Fruit fly (Drosophila melanogaster) whole organism, embryonic: ENCODE measurements around the gene CG43051.

Experiments
- Bdp1 ChIP-seq: fragments of 200-800 bp; sonication (Bioruptor generic); optimal IDR thresholded peaks from 3 replicates; lab custom pipeline; 2016; ENCODE audit warnings: missing biosample characterization, missing genetic modification characterization
- CG10431 ChIP-seq: fragments of 200-800 bp; sonication (Bioruptor generic); optimal IDR thresholded peaks from 3 replicates; lab custom pipeline; 2018; ENCODE audit warnings: missing biosample characterization, mild to moderate bottlenecking, missing genetic modification characterization
- CG10979 ChIP-seq: fragments of 200-800 bp; sonication (Bioruptor generic); optimal IDR thresholded peaks from 2 replicates; lab custom pipeline; 2018; ENCODE audit warnings: missing biosample characterization, mild to moderate bottlenecking, missing genetic modification characterization, moderate library complexity
- CG11695 ChIP-seq: fragments of 200-800 bp; sonication (Bioruptor generic); IDR thresholded peaks from 3 replicates; pipeline ENCODE4 v1.3.6; 2022; ENCODE audit warnings: missing biosample characterization, missing genetic modification characterization
- CG12104 ChIP-seq: fragments of 200-800 bp; sonication (Bioruptor generic); optimal IDR thresholded peaks from 3 replicates; lab custom pipeline; 2016; ENCODE audit warnings: missing biosample characterization, missing genetic modification characterization
- CG12299 ChIP-seq: fragments of 200-800 bp; sonication (Bioruptor generic); optimal IDR thresholded peaks from 2 replicates; lab custom pipeline; 2018; ENCODE audit warnings: missing biosample characterization, mild to moderate bottlenecking, missing genetic modification characterization
- CG1233 ChIP-seq: fragments of 200-800 bp; sonication (Bioruptor generic); optimal IDR thresholded peaks from 4 replicates; lab custom pipeline; 2018; ENCODE audit warnings: missing biosample characterization, mild to moderate bottlenecking, missing genetic modification characterization
- CG13296 ChIP-seq: fragments of 200-800 bp; sonication (Bioruptor generic); optimal IDR thresholded peaks from 3 replicates; lab custom pipeline; 2018; ENCODE audit warnings: missing biosample characterization, mild to moderate bottlenecking, missing genetic modification characterization
- CG14667 ChIP-seq: fragments of 200-800 bp; sonication (Bioruptor generic); IDR thresholded peaks from 2 replicates; pipeline ENCODE4 v1.3.6; 2022; ENCODE audit warnings: missing biosample characterization, missing genetic modification characterization
- CG15479 ChIP-seq: fragments of 200-800 bp; sonication (Bioruptor generic); optimal IDR thresholded peaks from 3 replicates; lab custom pipeline; 2019; ENCODE audit warnings: missing biosample characterization, mild to moderate bottlenecking, missing genetic modification characterization, moderate library complexity
- CG17361 ChIP-seq: fragments of 200-800 bp; sonication (Bioruptor generic); IDR thresholded peaks from 3 replicates; pipeline ENCODE4 v1.3.6; 2022; ENCODE audit warnings: missing biosample characterization, missing genetic modification characterization
- CG3163 ChIP-seq: fragments of 200-800 bp; sonication (Bioruptor generic); optimal IDR thresholded peaks from 3 replicates; lab custom pipeline; 2016; ENCODE audit warnings: missing biosample characterization, missing genetic modification characterization
- CG32532 ChIP-seq: fragments of 200-800 bp; sonication (Bioruptor generic); IDR thresholded peaks from 2 replicates; pipeline ENCODE4 v1.3.6; 2022; ENCODE audit warnings: missing biosample characterization, missing genetic modification characterization
- CG3726 ChIP-seq: fragments of 200-800 bp; sonication (Bioruptor generic); IDR thresholded peaks from 3 replicates; pipeline ENCODE4, ENCODE4 v1.3.6; 2022; ENCODE audit warnings: missing biosample characterization, missing genetic modification characterization
- CG4404 ChIP-seq: fragments of 200-800 bp; sonication (Bioruptor generic); IDR thresholded peaks from 2 replicates; pipeline ENCODE4 v1.3.6; 2022; ENCODE audit warnings: missing biosample characterization, missing genetic modification characterization
- CG5953 ChIP-seq: fragments of 200-800 bp; sonication (Bioruptor generic); IDR thresholded peaks from 2 replicates; pipeline ENCODE4 v1.3.6; 2022; ENCODE audit warnings: missing biosample characterization, missing genetic modification characterization
- CG6683 ChIP-seq: fragments of 200-800 bp; sonication (Bioruptor generic); optimal IDR thresholded peaks from 2 replicates; lab custom pipeline; 2017; ENCODE audit warnings: missing biosample characterization, mild to moderate bottlenecking, missing genetic modification characterization, missing genetic modification reagents
- CG7928 ChIP-seq: fragments of 200-800 bp; sonication (Bioruptor generic); optimal IDR thresholded peaks from 2 replicates; lab custom pipeline; 2017; ENCODE audit warnings: missing biosample characterization, mild to moderate bottlenecking, missing genetic modification characterization
- CG8089 ChIP-seq: fragments of 200-800 bp; sonication (Bioruptor generic); optimal IDR thresholded peaks from 3 replicates; lab custom pipeline; 2016; ENCODE audit warnings: missing biosample characterization, missing genetic modification characterization
- CG8765 ChIP-seq: fragments of 200-800 bp; sonication (Bioruptor generic); IDR thresholded peaks from 2 replicates; pipeline ENCODE4 v1.3.6; 2022; ENCODE audit warnings: missing biosample characterization, missing genetic modification characterization
- CG9817 ChIP-seq: fragments of 200-800 bp; sonication (Bioruptor generic); optimal IDR thresholded peaks from 2 replicates; lab custom pipeline; 2018; ENCODE audit warnings: missing biosample characterization, mild to moderate bottlenecking, missing genetic modification characterization, moderate library complexity
- Dad ChIP-seq: fragments of 200-800 bp; sonication (Bioruptor generic); optimal IDR thresholded peaks from 3 replicates; lab custom pipeline; 2016; ENCODE audit warnings: missing biosample characterization, missing genetic modification characterization
- Deaf1 ChIP-seq: fragments of 200-800 bp; optimal IDR thresholded peaks from 3 replicates; lab custom pipeline; 2019; ENCODE audit warnings: missing biosample characterization, mild to moderate bottlenecking, missing genetic modification characterization, moderate library complexity
- GATAe ChIP-seq: fragments of 200-800 bp; sonication (Bioruptor generic); conservative IDR thresholded peaks from 2 replicates; pipeline ENCODE4 v1.3.6; 2022; ENCODE audit warnings: missing biosample characterization, missing genetic modification characterization
- H15 ChIP-seq: fragments of 200-800 bp; sonication (Bioruptor generic); IDR thresholded peaks from 3 replicates; pipeline ENCODE4 v1.3.6; 2022; ENCODE audit warnings: missing biosample characterization, missing genetic modification characterization
- H2.0 ChIP-seq: fragments of 200-800 bp; sonication (Bioruptor generic); IDR thresholded peaks from 2 replicates; pipeline ENCODE4 v1.3.6; 2022; ENCODE audit warnings: missing biosample characterization, missing genetic modification characterization
- Lhr ChIP-seq: fragments of 200-800 bp; sonication (Bioruptor generic); optimal IDR thresholded peaks from 3 replicates; lab custom pipeline; 2017; ENCODE audit warnings: mild to moderate bottlenecking, missing biosample characterization, missing genetic modification reagents, missing genetic modification characterization
- Opbp ChIP-seq: fragments of 200-800 bp; sonication (Bioruptor generic); IDR thresholded peaks from 3 replicates; pipeline ENCODE4 v1.3.6; 2022; ENCODE audit warnings: missing biosample characterization, missing genetic modification characterization; ENCODE audit not compliant: partially characterized antibody
- Optix ChIP-seq: fragments of 200-800 bp; sonication (Bioruptor generic); IDR thresholded peaks from 3 replicates; pipeline ENCODE4 v1.3.6; 2022; ENCODE audit warnings: missing biosample characterization, missing genetic modification characterization
- Six4 ChIP-seq: fragments of 200-800 bp; sonication (Bioruptor generic); optimal IDR thresholded peaks from 2 replicates; lab custom pipeline; 2016; ENCODE audit warnings: missing biosample characterization, missing genetic modification characterization
- Usf ChIP-seq: fragments of 200-800 bp; sonication (Bioruptor generic); optimal IDR thresholded peaks from 2 replicates; lab custom pipeline; 2017; ENCODE audit warnings: missing genotype, missing biosample characterization, missing genetic modification characterization
- ac ChIP-seq: fragments of 200-800 bp; sonication (Bioruptor generic); optimal IDR thresholded peaks from 3 replicates; lab custom pipeline; 2017; ENCODE audit warnings: missing biosample characterization, mild to moderate bottlenecking, missing genetic modification characterization
- ase ChIP-seq: fragments of 200-800 bp; sonication (Bioruptor generic); IDR thresholded peaks from 3 replicates; pipeline ENCODE4 v1.3.6; 2022; ENCODE audit warnings: missing biosample characterization, missing genetic modification characterization
- cg ChIP-seq: fragments of 200-800 bp; sonication (Bioruptor generic); optimal IDR thresholded peaks from 3 replicates; lab custom pipeline; 2019; ENCODE audit warnings: missing biosample characterization, mild to moderate bottlenecking, missing genetic modification characterization, moderate library complexity
- crc ChIP-seq: fragments of 200-800 bp; sonication (Bioruptor generic); optimal IDR thresholded peaks from 2 replicates; lab custom pipeline; 2016; ENCODE audit warnings: missing biosample characterization, missing genetic modification characterization
- danr ChIP-seq: fragments of 200-800 bp; sonication (Bioruptor generic); IDR thresholded peaks from 2 replicates; pipeline ENCODE4 v1.3.6; 2022; ENCODE audit warnings: missing biosample characterization, missing genetic modification characterization
- dmrt99B ChIP-seq: fragments of 200-800 bp; sonication (Bioruptor generic); optimal IDR thresholded peaks from 2 replicates; lab custom pipeline; 2018; ENCODE audit warnings: missing biosample characterization, mild to moderate bottlenecking, missing genetic modification characterization, moderate library complexity
- dysf ChIP-seq: fragments of 200-800 bp; sonication (Bioruptor generic); IDR thresholded peaks from 3 replicates; pipeline ENCODE4 v1.3.6; 2022; ENCODE audit warnings: missing biosample characterization, missing genetic modification characterization
- exex ChIP-seq: fragments of 200-800 bp; sonication (Bioruptor generic); optimal IDR thresholded peaks from 4 replicates; lab custom pipeline; 2018; ENCODE audit warnings: missing biosample characterization, mild to moderate bottlenecking, missing genetic modification characterization, moderate library complexity
- ham ChIP-seq: fragments of 200-800 bp; sonication (Bioruptor generic); IDR thresholded peaks from 2 replicates; pipeline ENCODE4 v1.3.6; 2022; ENCODE audit warnings: missing biosample characterization, missing genetic modification characterization
- hkb ChIP-seq, 2 experiments: fragments of 200-800 bp in 1 of 2; fragments of >200 bp in 1 of 2; sonication (Bioruptor generic) in 1 of 2; IDR thresholded peaks in 1 of 2; optimal IDR thresholded peaks in 1 of 2; 2 replicates each; pipeline versions ENCODE4 v1.3.6 to Lab custom; 2017 to 2022; ENCODE audit warnings: missing biosample characterization in 1 of 2, missing genetic modification characterization in 1 of 2
- hth ChIP-seq: fragments of >200 bp; optimal IDR thresholded peaks from 2 replicates; lab custom pipeline; 2017; ENCODE audit warnings: inconsistent platforms
- ind ChIP-seq: fragments of 200-800 bp; sonication (Bioruptor generic); optimal IDR thresholded peaks from 3 replicates; lab custom pipeline; 2016; ENCODE audit warnings: missing biosample characterization, missing genetic modification characterization
- kay ChIP-seq: fragments of 200-800 bp; sonication (Bioruptor generic); optimal IDR thresholded peaks from 2 replicates; lab custom pipeline; 2016; ENCODE audit warnings: missing biosample characterization, missing genetic modification characterization
- kni ChIP-seq: fragments of 200-800 bp; sonication (Bioruptor generic); optimal IDR thresholded peaks from 3 replicates; lab custom pipeline; 2017; ENCODE audit warnings: mild to moderate bottlenecking, missing biosample characterization, missing genetic modification reagents, missing genetic modification characterization
- nau ChIP-seq: fragments of 200-800 bp; sonication (Bioruptor generic); optimal IDR thresholded peaks from 3 replicates; lab custom pipeline; 2017; ENCODE audit warnings: missing biosample characterization, mild to moderate bottlenecking, missing genetic modification characterization, missing genetic modification reagents
- pfk ChIP-seq: fragments of 200-800 bp; sonication (Bioruptor generic); optimal IDR thresholded peaks from 2 replicates; lab custom pipeline; 2018; ENCODE audit warnings: missing biosample characterization, mild to moderate bottlenecking, missing genetic modification characterization, moderate library complexity
- pho ChIP-seq: fragments of 200-800 bp; sonication (Bioruptor generic); optimal IDR thresholded peaks from 2 replicates; lab custom pipeline; 2016; ENCODE audit warnings: missing biosample characterization, missing genetic modification characterization
- row ChIP-seq: fragments of 200-800 bp; sonication (Bioruptor generic); IDR thresholded peaks from 3 replicates; pipeline ENCODE4 v1.3.6; 2022; ENCODE audit warnings: missing biosample characterization, missing genetic modification characterization
- sna ChIP-seq: fragments of 200-800 bp; sonication (Bioruptor generic); IDR thresholded peaks from 2 replicates; pipeline ENCODE4 v1.3.6; 2022; ENCODE audit warnings: missing biosample characterization, missing genetic modification characterization; ENCODE audit not compliant: partially characterized antibody
- tap ChIP-seq: fragments of 200-800 bp; optimal IDR thresholded peaks from 3 replicates; lab custom pipeline; 2019; ENCODE audit warnings: missing biosample characterization, mild to moderate bottlenecking, missing genetic modification characterization, moderate library complexity
- vfl ChIP-seq: fragments of 200-800 bp; sonication (Bioruptor generic); optimal IDR thresholded peaks from 2 replicates; lab custom pipeline; 2016; ENCODE audit warnings: missing biosample characterization, missing genetic modification characterization
- yki ChIP-seq: fragments of >200 bp; optimal IDR thresholded peaks from 3 replicates; lab custom pipeline; 2018

CG43051 gene

DNA sequence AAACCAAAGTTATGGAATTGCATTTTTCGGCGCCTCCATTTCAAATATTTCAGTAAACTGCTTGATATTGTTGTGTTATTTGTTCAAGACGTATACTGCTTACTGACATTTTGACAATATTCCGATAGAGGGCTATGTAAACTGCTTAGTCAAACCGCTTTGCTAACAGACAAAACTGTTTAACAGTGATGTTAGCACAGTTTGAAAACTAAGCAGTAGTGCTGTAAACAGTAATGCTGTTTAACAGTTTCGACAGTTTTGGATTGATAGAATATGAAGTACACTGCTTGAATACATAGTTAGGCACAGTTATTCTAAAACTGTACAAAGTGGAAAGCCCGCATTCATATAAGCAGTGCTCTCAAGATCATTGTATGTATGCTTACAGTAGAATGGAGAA lies 12.5 kb downstream of the CG43051 start (continued):
- TF ChIP-seq Six4 (GFP tag; lab: Kevin White, UChicago) = no peak
- TF ChIP-seq H2.0 (GFP tag; lab: Robert Waterston, UW) = no peak
- no peak for TF ChIP-seq exex (tag; lab: Kevin White, UChicago)
- TF ChIP-seq ase (GFP tag; lab: Robert Waterston, UW) = no peak
- TF ChIP-seq CG14667 (GFP tag; lab: Robert Waterston, UW) = no peak
- peak; percentile 0 for TF ChIP-seq CG3163 (GFP tag; lab: Kevin White, UChicago)
- TF ChIP-seq tap = no peak
- TF ChIP-seq danr (GFP tag; lab: Robert Waterston, UW) = no peak
- no peak for TF ChIP-seq CG9817 (tag; lab: Kevin White, UChicago)
- TF ChIP-seq Deaf1 = no peak
- no peak for TF ChIP-seq ham (GFP tag; lab: Robert Waterston, UW)
- TF ChIP-seq dysf (GFP tag; lab: Robert Waterston, UW) = no peak
- TF ChIP-seq CG10979 = no peak
- no peak for TF ChIP-seq pho
- no peak for TF ChIP-seq nau (GFP tag; lab: Kevin White, UChicago)
- TF ChIP-seq CG32532 (GFP tag; lab: Robert Waterston, UW) = no peak; the same call in 1 of the 2 replicates
- no peak for TF ChIP-seq kni (GFP tag; lab: Kevin White, UChicago)
- peak; percentile 37 for TF ChIP-seq yki (lab: Kevin White, UChicago)
- TF ChIP-seq CG15479 = no peak
- TF ChIP-seq hkb (optimal IDR thresholded peaks at IDR 0.05; lab: Kevin White, UChicago) = no peak
- TF ChIP-seq hkb (GFP tag; IDR thresholded peaks at IDR 0.05; lab: Robert Waterston, UW) = no peak
- no peak for TF ChIP-seq cg (GFP tag; lab: Kevin White, UChicago)
- no peak for TF ChIP-seq Dad (GFP tag; lab: Kevin White, UChicago)
- TF ChIP-seq pfk (GFP tag; lab: Kevin White, UChicago) = no peak
- no peak for TF ChIP-seq hth (lab: Kevin White, UChicago)
- no peak for TF ChIP-seq CG3726 (GFP tag; lab: Robert Waterston, UW)
- TF ChIP-seq CG5953 (GFP tag; lab: Robert Waterston, UW) = no peak
- no peak for TF ChIP-seq crc (GFP tag; lab: Kevin White, UChicago)
- TF ChIP-seq CG7928 (GFP tag; lab: Kevin White, UChicago) = no peak
- no peak for TF ChIP-seq Bdp1 (GFP tag; lab: Kevin White, UChicago)
- no peak for TF ChIP-seq CG10431 (GFP tag; lab: Kevin White, UChicago)
- no peak for TF ChIP-seq CG17361 (GFP tag; lab: Robert Waterston, UW)
- TF ChIP-seq kay (GFP tag; lab: Kevin White, UChicago) = no peak
- TF ChIP-seq CG8089 (GFP tag; lab: Kevin White, UChicago) = no peak
- TF ChIP-seq CG12299 (tag; lab: Kevin White, UChicago) = no peak
- TF ChIP-seq CG1233 = no peak
- TF ChIP-seq GATAe (GFP tag; lab: Robert Waterston, UW) = no peak
- TF ChIP-seq CG8765 (GFP tag; lab: Robert Waterston, UW) = no peak
- TF ChIP-seq row = no peak
- TF ChIP-seq ac (GFP tag; lab: Kevin White, UChicago) = no peak
- no peak for TF ChIP-seq CG6683 (GFP tag; lab: Kevin White, UChicago)
- peak; percentile 87 for TF ChIP-seq Lhr (GFP tag; lab: Kevin White, UChicago)
- TF ChIP-seq ind (GFP tag; lab: Kevin White, UChicago) = no peak
- no peak for TF ChIP-seq CG13296
- TF ChIP-seq H15 (GFP tag; lab: Robert Waterston, UW) = no peak
- no peak for TF ChIP-seq vfl (GFP tag; lab: Kevin White, UChicago)
- no peak for TF ChIP-seq CG12104
- no peak for TF ChIP-seq sna (GFP tag; lab: Robert Waterston, UW)
- TF ChIP-seq dmrt99B (tag; lab: Kevin White, UChicago) = no peak
- TF ChIP-seq Usf (GFP tag; lab: Kevin White, UChicago) = no peak
- no peak for TF ChIP-seq CG4404 (GFP tag; lab: Robert Waterston, UW)
- peak; percentile 77 for TF ChIP-seq Opbp (GFP tag; lab: Robert Waterston, UW)
- no peak for TF ChIP-seq Optix
- no peak for TF ChIP-seq CG11695
